Worm (Caenorhabditis elegans) whole organism, L1 larva: ENCODE results near the gene K11D12.6.

Experiments
- C34B4.2 ChIP-seq: sonication (generic microtip); optimal IDR thresholded peaks from 2 replicates; lab custom pipeline; 2017; ENCODE audit warnings: mild to moderate bottlenecking, missing genetic modification characterization, missing compliant biosample characterization
- F16B12.6 ChIP-seq: fragments of 150-350 bp; optimal IDR thresholded peaks from 2 replicates; lab custom pipeline; 2014; ENCODE audit warnings: missing biosample characterization, missing genetic modification characterization
- blmp-1 ChIP-seq: fragments of 150-350 bp; optimal IDR thresholded peaks from 2 replicates; lab custom pipeline; 2014; ENCODE audit warnings: missing biosample characterization, missing genetic modification characterization
- ceh-8 ChIP-seq: fragments of 200-800 bp; sonication (Bioruptor generic); optimal IDR thresholded peaks from 2 replicates; lab custom pipeline; 2018; ENCODE audit warnings: mild to moderate bottlenecking, missing genetic modification characterization, moderate library complexity, missing compliant biosample characterization
- ceh-88 ChIP-seq: fragments of 200-800 bp; sonication (Bioruptor generic); IDR thresholded peaks from 2 replicates; pipeline ENCODE4 v1.3.6; 2022; ENCODE audit warnings: missing genetic modification characterization, missing compliant biosample characterization
- dpl-1 ChIP-seq, 3 experiments: fragments of 150-350 bp in 2 of 3; sonication (generic microtip) in 1 of 3; optimal IDR thresholded peaks; 2 replicates each; lab custom pipeline; 2014 to 2017; ENCODE audit warnings: missing biosample characterization in 3 of 3, missing genetic modification characterization in 3 of 3, missing genetic modification reagents in 3 of 3
- efl-1 ChIP-seq, 4 experiments: fragments of 150-350 bp; optimal IDR thresholded peaks in 3 of 4; peaks in 1 of 4; 1 replicate in 1 of 4; 2 replicates in 3 of 4; lab custom pipeline; 2014; ENCODE audit warnings: missing biosample characterization in 2 of 4, missing genetic modification characterization in 2 of 4, missing genetic modification reagents in 2 of 4
- efl-3 ChIP-seq: fragments of 200-800 bp; sonication (Bioruptor generic); optimal IDR thresholded peaks from 2 replicates; lab custom pipeline; 2018; ENCODE audit warnings: mild to moderate bottlenecking, missing genetic modification characterization, missing compliant biosample characterization
- egl-13 ChIP-seq: sonication (generic microtip); optimal IDR thresholded peaks from 2 replicates; lab custom pipeline; 2016; ENCODE audit warnings: missing genotype, missing genetic modification reagents, missing genetic modification characterization, missing compliant biosample characterization
- elt-2 ChIP-seq: sonication (generic microtip); optimal IDR thresholded peaks from 2 replicates; lab custom pipeline; 2016; ENCODE audit warnings: missing genetic modification characterization, mild to moderate bottlenecking, inconsistent platforms, missing compliant biosample characterization, missing genetic modification reagents
- ets-5 ChIP-seq: fragments of 200-800 bp; sonication (Bioruptor generic); IDR thresholded peaks from 2 replicates; pipeline ENCODE4 v1.3.6; 2022; ENCODE audit warnings: missing genetic modification characterization, missing compliant biosample characterization
- fkh-10 ChIP-seq: sonication (generic microtip); optimal IDR thresholded peaks from 2 replicates; lab custom pipeline; 2017; ENCODE audit warnings: missing biosample characterization, missing genetic modification reagents, missing genetic modification characterization
- fos-1 ChIP-seq: fragments of 150-350 bp; optimal IDR thresholded peaks from 2 replicates; lab custom pipeline; 2014; ENCODE audit warnings: missing biosample characterization, missing genetic modification characterization
- hlh-4 ChIP-seq: sonication (generic microtip); optimal IDR thresholded peaks from 2 replicates; lab custom pipeline; 2016; ENCODE audit warnings: mild to moderate bottlenecking, missing genetic modification characterization, missing compliant biosample characterization
- irx-1 ChIP-seq: sonication (generic microtip); optimal IDR thresholded peaks from 2 replicates; lab custom pipeline; 2016; ENCODE audit warnings: missing genetic modification characterization, missing compliant biosample characterization
- lin-13 ChIP-seq: fragments of 150-350 bp; optimal IDR thresholded peaks from 2 replicates; lab custom pipeline; 2014; ENCODE audit warnings: missing biosample characterization, missing genetic modification reagents, missing genetic modification characterization
- lin-15B ChIP-seq: fragments of 150-350 bp; sonication (generic microtip); optimal IDR thresholded peaks from 3 replicates; lab custom pipeline; 2014; ENCODE audit warnings: missing biosample characterization, missing genetic modification characterization
- lin-39 ChIP-seq: fragments of 150-350 bp; optimal IDR thresholded peaks from 2 replicates; lab custom pipeline; 2014; ENCODE audit warnings: missing biosample characterization, missing genetic modification reagents, missing genetic modification characterization
- lir-3 ChIP-seq: sonication (generic microtip); optimal IDR thresholded peaks from 2 replicates; lab custom pipeline; 2016; ENCODE audit warnings: mild to moderate bottlenecking, missing genetic modification characterization, moderate library complexity, missing compliant biosample characterization; ENCODE audit not compliant: poor library complexity
- lsy-2 ChIP-seq, 2 experiments: fragments of 150-350 bp; optimal IDR thresholded peaks; 2 replicates each; lab custom pipeline; 2014; ENCODE audit warnings: missing biosample characterization in 2 of 2, missing genetic modification characterization in 2 of 2
- mef-2 ChIP-seq: fragments of 150-350 bp; optimal IDR thresholded peaks from 2 replicates; lab custom pipeline; 2014; ENCODE audit warnings: missing biosample characterization, missing genetic modification characterization
- mep-1 ChIP-seq: fragments of 150-350 bp; optimal IDR thresholded peaks from 2 replicates; lab custom pipeline; 2014; ENCODE audit warnings: missing biosample characterization, missing genetic modification characterization
- nhr-11 ChIP-seq: fragments of 150-350 bp; optimal IDR thresholded peaks from 2 replicates; lab custom pipeline; 2014; ENCODE audit warnings: missing biosample characterization, missing genetic modification characterization
- nhr-12 ChIP-seq: sonication (generic microtip); optimal IDR thresholded peaks from 2 replicates; lab custom pipeline; 2017; ENCODE audit warnings: missing biosample characterization, missing genetic modification characterization
- nhr-19 ChIP-seq: fragments of 200-800 bp; sonication (Bioruptor generic); conservative IDR thresholded peaks from 2 replicates; pipeline ENCODE4 v1.3.6; 2022; ENCODE audit warnings: missing genetic modification characterization, missing compliant biosample characterization
- nhr-20 ChIP-seq: sonication (generic microtip); optimal IDR thresholded peaks from 2 replicates; lab custom pipeline; 2016; ENCODE audit warnings: mild to moderate bottlenecking, missing genetic modification characterization, missing compliant biosample characterization
- nhr-237 ChIP-seq: fragments of 150-350 bp; optimal IDR thresholded peaks from 2 replicates; lab custom pipeline; 2014; ENCODE audit warnings: missing biosample characterization, missing genetic modification characterization
- nhr-28 ChIP-seq: fragments of 150-350 bp; optimal IDR thresholded peaks from 2 replicates; lab custom pipeline; 2014; ENCODE audit warnings: missing biosample characterization, missing genetic modification characterization
- nhr-47 ChIP-seq: sonication (generic microtip); optimal IDR thresholded peaks from 2 replicates; lab custom pipeline; 2016; ENCODE audit warnings: mild to moderate bottlenecking, missing genetic modification characterization, moderate library complexity, missing compliant biosample characterization
- nhr-71 ChIP-seq: sonication (generic microtip); optimal IDR thresholded peaks from 2 replicates; lab custom pipeline; 2016; ENCODE audit warnings: mild to moderate bottlenecking, missing genetic modification characterization, moderate library complexity, missing compliant biosample characterization
- nhr-77 ChIP-seq: fragments of 150-350 bp; optimal IDR thresholded peaks from 2 replicates; lab custom pipeline; 2014; ENCODE audit warnings: missing biosample characterization, missing genetic modification characterization
- nhr-85 ChIP-seq: sonication (generic microtip); peaks from one replicate; lab custom pipeline; 2016; ENCODE audit warnings: missing genetic modification characterization, inconsistent platforms, missing compliant biosample characterization
- pag-3 ChIP-seq: sonication (generic microtip); optimal IDR thresholded peaks from 2 replicates; lab custom pipeline; 2017; ENCODE audit warnings: missing genetic modification characterization, mild to moderate bottlenecking, missing compliant biosample characterization, antibody characterized with exemption, borderline replicate concordance; ENCODE audit not compliant: insufficient read depth
- pqm-1 ChIP-seq: sonication (generic microtip); optimal IDR thresholded peaks from 3 replicates; lab custom pipeline; 2017; ENCODE audit warnings: missing biosample characterization, missing genetic modification characterization
- skn-1 ChIP-seq: fragments of 150-350 bp; optimal IDR thresholded peaks from 2 replicates; lab custom pipeline; 2014; ENCODE audit warnings: missing biosample characterization, missing genetic modification characterization
- snu-23 ChIP-seq: sonication (generic microtip); optimal IDR thresholded peaks from 2 replicates; lab custom pipeline; 2016; ENCODE audit warnings: missing genetic modification characterization, missing compliant biosample characterization
- sptf-1 ChIP-seq: fragments of 150-350 bp; optimal IDR thresholded peaks from 2 replicates; lab custom pipeline; 2014; ENCODE audit warnings: missing biosample characterization, missing genetic modification characterization
- sup-37 ChIP-seq: fragments of 200-800 bp; sonication (Bioruptor generic); optimal IDR thresholded peaks from 2 replicates; lab custom pipeline; 2018; ENCODE audit warnings: mild to moderate bottlenecking, missing genetic modification characterization, missing compliant biosample characterization
- unc-130 ChIP-seq: fragments of 150-350 bp; optimal IDR thresholded peaks from 2 replicates; lab custom pipeline; 2017; ENCODE audit warnings: missing biosample characterization, missing genetic modification characterization, inconsistent platforms
- unc-62 ChIP-seq: fragments of 150-350 bp; optimal IDR thresholded peaks from 2 replicates; lab custom pipeline; 2014; ENCODE audit warnings: missing biosample characterization, missing genetic modification reagents, missing genetic modification characterization
- unc-86 ChIP-seq: sonication (generic microtip); optimal IDR thresholded peaks from 2 replicates; lab custom pipeline; 2016; ENCODE audit warnings: missing genetic modification characterization, missing compliant biosample characterization
- unc-98 ChIP-seq: fragments of 200-800 bp; sonication (Bioruptor generic); IDR thresholded peaks from 2 replicates; pipeline ENCODE4 v1.3.6; 2022; ENCODE audit warnings: missing genetic modification characterization, missing compliant biosample characterization
- vab-15 ChIP-seq: sonication (generic microtip); optimal IDR thresholded peaks from 2 replicates; lab custom pipeline; 2017; ENCODE audit warnings: missing genotype, mild to moderate bottlenecking, missing genetic modification characterization, missing compliant biosample characterization
- zag-1 ChIP-seq: fragments of 150-350 bp; optimal IDR thresholded peaks from 2 replicates; lab custom pipeline; 2014; ENCODE audit warnings: missing biosample characterization, missing genetic modification characterization
- zip-4 ChIP-seq: fragments of 200-800 bp; sonication (Bioruptor generic); optimal IDR thresholded peaks from 2 replicates; lab custom pipeline; 2018; ENCODE audit warnings: mild to moderate bottlenecking, missing genetic modification characterization, moderate library complexity, missing compliant biosample characterization
- ztf-4 ChIP-seq: fragments of 150-350 bp; optimal IDR thresholded peaks from 2 replicates; lab custom pipeline; 2014; ENCODE audit warnings: missing biosample characterization, missing genetic modification characterization

Gene K11D12.6

DNA sequence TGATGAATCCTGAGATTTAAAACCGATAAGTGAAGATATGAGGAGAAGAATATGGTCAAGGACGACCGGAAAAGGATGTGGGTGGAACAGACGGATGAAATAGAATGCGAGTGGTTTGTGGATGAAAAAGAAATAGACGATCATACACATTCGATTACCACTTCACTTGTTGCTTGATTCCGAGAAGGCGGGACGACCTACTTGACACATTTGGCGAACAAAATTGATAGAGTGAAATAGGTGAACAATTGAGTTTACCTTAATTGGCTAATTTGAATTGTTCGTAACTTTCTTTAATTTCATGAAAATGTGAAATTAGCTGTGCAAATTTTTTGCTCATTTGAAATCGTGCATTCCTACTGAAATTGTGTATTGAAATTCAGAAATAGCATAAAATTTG is 37.1 kb upstream of the K11D12.6 start, which contains the start of gene Y58A7A.2:
TSS of gene Y58A7A.2 (minus strand) at position 101 of the 400 bp plus-strand sequence.
- TF ChIP-seq sptf-1 (tag; lab: Kevin White, UChicago) (no peak), nhr-85 (peak; percentile 4), ztf-4 (tag; lab: Kevin White, UChicago) (no peak), blmp-1 (tag; lab: Kevin White, UChicago) (peak; percentile 79), unc-62 (GFP tag; lab: Kevin White, UChicago) (no peak), lin-13 (no peak)

DNA sequence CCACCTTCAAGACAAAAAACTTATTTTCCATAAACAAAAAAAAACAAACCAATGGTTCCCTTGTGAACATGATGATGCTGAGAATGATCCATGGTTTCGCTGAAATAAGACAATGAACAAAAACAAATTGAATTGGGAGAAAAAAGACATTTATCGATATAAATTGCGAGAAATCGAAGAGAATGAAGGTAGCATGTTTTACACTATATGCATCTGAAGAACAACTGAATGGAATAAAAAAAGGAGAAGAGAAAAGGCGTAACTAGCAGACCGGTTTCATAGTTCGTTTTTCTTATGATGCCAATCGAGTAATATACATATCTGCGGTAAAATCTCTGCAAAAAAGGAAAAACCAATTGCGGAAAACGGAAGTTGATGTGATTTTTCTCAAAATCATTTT is 34.5 kb upstream of the K11D12.6 start, which contains the start of gene Y58A7A.1:
TSS of gene Y58A7A.1 (minus strand) at position 101 of the 400 bp plus-strand sequence.
- TF ChIP-seq efl-3, result no peak

DNA sequence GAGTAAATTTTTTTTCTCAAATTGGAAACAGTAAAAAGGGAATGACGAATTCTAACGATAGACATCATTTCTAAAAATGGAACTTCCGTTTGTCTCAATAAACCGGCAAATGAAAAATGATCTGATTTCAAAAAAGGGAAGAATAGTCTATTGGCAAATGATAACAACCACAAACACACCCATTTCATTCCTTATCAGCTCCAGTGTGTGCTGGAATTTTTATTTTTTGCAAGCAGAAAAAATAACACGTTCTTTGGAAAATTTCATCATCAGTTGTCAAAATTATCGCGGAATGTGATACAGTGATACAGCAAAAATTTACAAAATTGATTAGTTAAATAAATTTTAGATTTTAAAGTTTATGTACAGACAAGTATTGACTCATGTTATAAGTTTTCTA is 32.4 kb upstream of the K11D12.6 start:
- TF ChIP-seq fos-1, result no peak
- no peak for TF ChIP-seq unc-98
- TF ChIP-seq zip-4 (GFP tag; lab: Kevin White, UChicago), result no peak
- peak; percentile 85 for TF ChIP-seq elt-2
- no peak for TF ChIP-seq C34B4.2 (tag; lab: Kevin White, UChicago)
- TF ChIP-seq nhr-19 (GFP tag; lab: Robert Waterston, UW), result no peak
- TF ChIP-seq irx-1 (tag; lab: Kevin White, UChicago), result no peak
- no peak for TF ChIP-seq snu-23
- TF ChIP-seq pqm-1 (tag; lab: Kevin White, UChicago), result peak; percentile 51
- no peak for TF ChIP-seq efl-1 (optimal IDR thresholded peaks at IDR 0.05; lab: Kevin White, UChicago)
- no peak for TF ChIP-seq efl-1 (GFP tag; optimal IDR thresholded peaks at IDR 0.05 in 1 of 2; lab: Kevin White, UChicago)
- no peak for TF ChIP-seq zag-1

DNA sequence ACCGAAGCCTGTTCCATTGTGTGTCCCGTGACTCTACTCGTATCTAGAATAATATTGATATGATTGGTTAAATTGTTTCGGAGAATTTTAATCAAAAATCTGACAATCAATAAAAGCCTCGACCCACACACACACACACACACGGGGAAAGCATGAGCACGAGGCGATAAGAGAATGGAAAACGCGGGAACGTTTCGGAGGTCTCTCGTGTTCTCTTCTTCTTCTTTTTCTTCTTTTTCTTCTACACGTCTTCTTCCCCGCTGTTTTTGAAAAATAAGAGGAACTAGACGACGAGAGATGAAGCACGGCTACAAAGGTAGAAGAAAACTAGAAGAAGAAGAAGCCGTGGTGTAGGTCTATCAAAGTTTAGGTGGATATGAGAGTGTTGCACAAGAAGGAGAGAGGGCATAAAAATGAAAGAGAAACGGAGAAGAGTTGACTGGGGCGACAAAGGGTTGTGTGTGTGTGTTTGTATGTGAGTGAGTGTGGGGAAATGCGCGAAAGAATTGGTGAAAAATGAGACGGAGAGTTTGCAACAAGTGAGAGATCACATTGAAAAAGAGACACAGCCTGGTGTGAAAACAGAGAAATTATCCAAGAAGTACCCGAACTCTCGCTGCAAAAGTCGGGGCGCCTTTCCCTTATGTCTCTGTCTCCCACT is 29.9 kb upstream of the K11D12.6 start, which contains the start of gene mlk-1:
TSS of gene mlk-1 (minus strand) at position 51 of the 661 bp plus-strand sequence.
- TF ChIP-seq blmp-1 (tag; lab: Kevin White, UChicago), result peak; percentile 80
- TF ChIP-seq mef-2 (tag; lab: Kevin White, UChicago), result peak; percentile 24
- TF ChIP-seq ceh-8 (GFP tag; lab: Kevin White, UChicago), result peak; percentile 24
- no peak for TF ChIP-seq sptf-1 (tag; lab: Kevin White, UChicago)
- TF ChIP-seq lin-39, result no peak
- no peak for TF ChIP-seq unc-98
- no peak for TF ChIP-seq ceh-88 (GFP tag; lab: Robert Waterston, UW)
- TF ChIP-seq ets-5 (GFP tag; lab: Robert Waterston, UW), result no peak
- peak; percentile 19 for TF ChIP-seq lir-3
- TF ChIP-seq hlh-4, result no peak
- TF ChIP-seq skn-1 (tag; lab: Kevin White, UChicago), result no peak
- TF ChIP-seq unc-62 (GFP tag; lab: Kevin White, UChicago), result no peak
- peak; percentile 51 for TF ChIP-seq nhr-85
- TF ChIP-seq mep-1, result no peak
- no peak for TF ChIP-seq nhr-12 (tag; lab: Kevin White, UChicago)
- peak in 2 of 3 experiments; percentile 6 to 36 for TF ChIP-seq dpl-1 (GFP tag; optimal IDR thresholded peaks at IDR 0.05; lab: Kevin White, UChicago)
- no peak for TF ChIP-seq lin-15B (tag; lab: Kevin White, UChicago)
- TF ChIP-seq F16B12.6 (tag; lab: Kevin White, UChicago), result no peak
- no peak for TF ChIP-seq pqm-1 (tag; lab: Kevin White, UChicago)
- TF ChIP-seq lsy-2 (tag; optimal IDR thresholded peaks at IDR 0.05; lab: Kevin White, UChicago), result peak; percentile 39 to 75
- no peak for TF ChIP-seq nhr-237
- peak; percentile 28 for TF ChIP-seq egl-13
- TF ChIP-seq sup-37 (GFP tag; lab: Kevin White, UChicago), result no peak
- TF ChIP-seq nhr-28 (tag; lab: Kevin White, UChicago), result no peak
- TF ChIP-seq nhr-11 (tag; lab: Kevin White, UChicago), result no peak
- TF ChIP-seq fkh-10, result peak; percentile 73
- TF ChIP-seq vab-15 (tag; lab: Kevin White, UChicago), result no peak
- peak; percentile 53 for TF ChIP-seq nhr-77 (tag; lab: Kevin White, UChicago)
- no peak for TF ChIP-seq C34B4.2 (tag; lab: Kevin White, UChicago)
- peak; percentile 62 for TF ChIP-seq nhr-47 (tag; lab: Kevin White, UChicago)
- TF ChIP-seq nhr-20 (tag; lab: Kevin White, UChicago), result peak; percentile 44
- TF ChIP-seq fos-1, result no peak
- no peak for TF ChIP-seq pag-3 (tag; lab: Kevin White, UChicago)
- peak; percentile 65 for TF ChIP-seq unc-86
- TF ChIP-seq nhr-71 (tag; lab: Kevin White, UChicago), result peak; percentile 57
- peak; percentile 18 for TF ChIP-seq unc-130 (tag; lab: Kevin White, UChicago)
